Fruit fly (Drosophila melanogaster) whole organism, wandering third instar larva: ENCODE data around the gene Elba1.

Experiments used
- Abd-B ChIP-seq: fragments of >200 bp; optimal IDR thresholded peaks from 2 replicates; lab custom pipeline; 2017; ENCODE audit warnings: missing biosample characterization, missing genetic modification characterization
- Myc ChIP-seq: fragments of >200 bp; optimal IDR thresholded peaks from 2 replicates; lab custom pipeline; 2017
- N ChIP-seq: fragments of >200 bp; optimal IDR thresholded peaks from 2 replicates; lab custom pipeline; 2018; ENCODE audit warnings: missing biosample characterization, missing external identifiers, missing genetic modification characterization
- foxo ChIP-seq, 2 experiments: fragments of 200-800 bp; sonication (Bioruptor generic); optimal IDR thresholded peaks; 2 replicates in 1 of 2; 3 replicates in 1 of 2; lab custom pipeline; 2016 to 2017; ENCODE audit warnings: missing biosample characterization in 2 of 2, missing genetic modification characterization in 2 of 2
- fru ChIP-seq: fragments of 200-800 bp; sonication (Bioruptor generic); optimal IDR thresholded peaks from 3 replicates; lab custom pipeline; 2016; ENCODE audit warnings: missing biosample characterization, mild to moderate bottlenecking, missing genetic modification characterization
- lola ChIP-seq: fragments of >200 bp; optimal IDR thresholded peaks from 2 replicates; lab custom pipeline; 2017; ENCODE audit warnings: missing biosample characterization, missing genetic modification characterization
- pan ChIP-seq: fragments of >200 bp; optimal IDR thresholded peaks from 2 replicates; lab custom pipeline; 2017
- psq ChIP-seq: fragments of 200-800 bp; sonication (Bioruptor generic); optimal IDR thresholded peaks from 3 replicates; lab custom pipeline; 2017; ENCODE audit warnings: missing biosample characterization, mild to moderate bottlenecking, missing genetic modification characterization, moderate library complexity
- usp ChIP-seq: fragments of >200 bp; optimal IDR thresholded peaks from 2 replicates; lab custom pipeline; 2017; ENCODE audit warnings: missing biosample characterization, missing genetic modification characterization

DNA sequence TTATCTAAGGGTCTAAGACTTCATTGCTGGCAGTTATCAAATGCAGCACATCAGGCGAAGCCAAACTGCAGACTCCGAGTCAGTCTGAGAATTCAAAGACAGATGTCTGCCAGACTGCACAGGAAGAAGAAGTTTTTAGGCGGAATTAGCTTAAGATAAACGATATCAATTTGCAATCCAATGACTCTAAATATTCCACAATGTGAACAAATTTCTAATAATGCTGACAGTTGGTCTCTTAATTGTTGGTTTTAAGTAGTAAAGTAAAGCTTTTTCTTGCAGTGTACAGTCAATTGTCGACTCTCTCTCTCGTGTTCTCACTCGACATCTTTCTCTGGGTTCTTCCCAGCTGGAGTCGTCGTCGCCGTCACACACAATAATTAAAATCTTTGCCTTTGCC, 35.5 kb downstream of the Elba1 start:
- TF ChIP-seq lola (GFP tag; lab: Kevin White, UChicago) (no peak), fru (GFP tag; lab: Kevin White, UChicago) (peak; percentile 19), Abd-B (no peak), pan (lab: Kevin White, UChicago) (no peak), psq (peak; percentile 15), N (GFP tag; lab: Kevin White, UChicago) (no peak), usp (GFP tag; lab: Kevin White, UChicago) (no peak), Myc (no peak), foxo (GFP tag; optimal IDR thresholded peaks at IDR 0.05; lab: Kevin White, UChicago) (peak in 1 of 2 experiments; percentile 40)
